Worm (Caenorhabditis elegans): Measurements from ENCODE around the gene frpr-13.

Gene frpr-13

ce11 chrV:8940419-8940818 lies 41.6 kb downstream of the frpr-13 start:
- peak; percentile 83 for TF ChIP-seq egrh-3 (GFP tag; IDR thresholded peaks at IDR 0.05)
- TF ChIP-seq repo-1 (tag; optimal IDR thresholded peaks at IDR 0.05): no peak
- TF ChIP-seq bed-1 (GFP tag; IDR thresholded peaks at IDR 0.05): no peak
- peak; percentile 88 for TF ChIP-seq zfh-2 (GFP tag; conservative IDR thresholded peaks at IDR 0.05)

ce11 chrV:8942437-8942978 lies 43.7 kb downstream of the frpr-13 start:
- TF ChIP-seq attf-3 (GFP tag; conservative IDR thresholded peaks at IDR 0.05): no peak
- TF ChIP-seq zfh-2 (GFP tag; conservative IDR thresholded peaks at IDR 0.05): 0 out of 2 replicates have a peak, but pooled peaks have one; percentile 27
- TF ChIP-seq snpc-1.3 (tag; optimal IDR thresholded peaks at IDR 0.05; ENCODE audit: insufficient read depth): no peak
- no peak for TF ChIP-seq pbrm-1 (GFP tag; IDR thresholded peaks at IDR 0.05)

- TF ChIP-seq ztf-6 (GFP tag; IDR thresholded peaks at IDR 0.05): no peak
Observed at ce11 chrV:8943963-8944362, 45.1 kb downstream of the frpr-13 start, which contains the start of gene T19A5.3. T19A5.3 (minus strand) TSS chrV:8944063.

- TF ChIP-seq pbrm-1 (GFP tag; IDR thresholded peaks at IDR 0.05): no peak
- no peak for TF ChIP-seq ztf-22 (GFP tag; optimal IDR thresholded peaks at IDR 0.05)
- no peak for TF ChIP-seq chd-7 (tag; optimal IDR thresholded peaks at IDR 0.05)
- no peak for TF ChIP-seq ztf-6 (GFP tag; IDR thresholded peaks at IDR 0.05)
- no peak for TF ChIP-seq unc-130 (GFP tag; optimal IDR thresholded peaks at IDR 0.05)
- TF ChIP-seq attf-6 (GFP tag; IDR thresholded peaks at IDR 0.05): no peak
Observed at ce11 chrV:8944481-8944880, 45.6 kb downstream of the frpr-13 start.

ce11 chrV:8946142-8946541 lies 47.3 kb downstream of the frpr-13 start:
- no peak for TF ChIP-seq chd-7 (tag; optimal IDR thresholded peaks at IDR 0.05)

ce11 chrV:8947499-8947898 lies 48.6 kb downstream of the frpr-13 start, which contains the start of gene gck-1:
gck-1 (plus strand) TSS chrV:8947799.
- TF ChIP-seq lsl-1 (GFP tag; optimal IDR thresholded peaks at IDR 0.05) (peak; percentile 40), bed-1 (GFP tag; IDR thresholded peaks at IDR 0.05) (no peak)

ce11 chrV:8948365-8948764 lies 49.5 kb downstream of the frpr-13 start:
- TF ChIP-seq nhr-80 (tag; optimal IDR thresholded peaks at IDR 0.05) (peak; percentile 0), mes-4 (tag; optimal IDR thresholded peaks at IDR 0.05) (no peak)

ce11 chrV:8948996-8949395 lies 50.1 kb downstream of the frpr-13 start:
- peak; percentile 25 for TF ChIP-seq ets-4 (GFP tag; optimal IDR thresholded peaks at IDR 0.05)
- no peak for TF ChIP-seq chd-7 (tag; optimal IDR thresholded peaks at IDR 0.05)
- TF ChIP-seq B0019.2 (GFP tag; conservative IDR thresholded peaks at IDR 0.05): no peak
- no peak for TF ChIP-seq ceh-40 (GFP tag; IDR thresholded peaks at IDR 0.05)
- TF ChIP-seq snpc-1.3 (tag; optimal IDR thresholded peaks at IDR 0.05; ENCODE audit: insufficient read depth): no peak
- TF ChIP-seq bed-1 (GFP tag; IDR thresholded peaks at IDR 0.05): no peak
- TF ChIP-seq mcd-1 (GFP tag; IDR thresholded peaks at IDR 0.05): no peak
- no peak for TF ChIP-seq hlh-26 (GFP tag; conservative IDR thresholded peaks at IDR 0.05)
- TF ChIP-seq lsy-27 (tag; optimal IDR thresholded peaks at IDR 0.05; ENCODE audit: borderline replicate concordance, insufficient read depth): no peak
- TF ChIP-seq egl-44 (GFP tag; IDR thresholded peaks at IDR 0.05): no peak
- no peak for TF ChIP-seq T26A5.8 (tag; optimal IDR thresholded peaks at IDR 0.05)
- no peak for TF ChIP-seq die-1 (tag; optimal IDR thresholded peaks at IDR 0.05)
- no peak for TF ChIP-seq unc-62 (GFP tag; optimal IDR thresholded peaks at IDR 0.05)
- TF ChIP-seq dox-1 (GFP tag; IDR thresholded peaks at IDR 0.05): peak; percentile 23; the same call in 1 of the 2 replicates
- no peak for TF ChIP-seq nfyb-1 (GFP tag; IDR thresholded peaks at IDR 0.05)
- no peak for TF ChIP-seq F10E7.11 (tag; optimal IDR thresholded peaks at IDR 0.05)
- TF ChIP-seq nhr-80 (tag; optimal IDR thresholded peaks at IDR 0.05): peak; percentile 76
- TF ChIP-seq F49E8.2 (tag; optimal IDR thresholded peaks at IDR 0.05; ENCODE audit: insufficient read depth): no peak
- TF ChIP-seq sdz-38 (tag; optimal IDR thresholded peaks at IDR 0.05): no peak
- TF ChIP-seq mes-4 (tag; optimal IDR thresholded peaks at IDR 0.05): no peak

Measured in whole organism, young adult.